Worm (Caenorhabditis elegans): Measurements from ENCODE around the gene morc-1.

DNA sequence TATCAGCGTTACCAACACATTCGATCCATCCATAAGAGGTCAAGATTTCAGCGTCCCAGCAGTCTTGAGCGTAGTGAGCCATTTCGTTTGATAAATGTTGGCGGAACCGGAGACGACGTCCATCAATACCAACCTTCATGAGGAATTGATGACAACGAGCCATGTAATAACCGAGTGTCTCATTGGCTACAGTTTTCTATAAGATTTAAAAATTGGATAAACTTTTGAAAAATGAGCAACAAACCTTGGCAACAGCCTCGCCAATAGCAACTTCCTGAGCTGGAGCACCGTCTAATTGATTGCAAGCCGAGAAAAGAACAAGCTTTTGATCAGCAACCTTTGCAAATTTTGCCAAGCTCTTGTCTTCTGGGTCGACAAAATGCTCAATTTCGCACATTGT lies 45.9 kb downstream of the morc-1 start:
- TF ChIP-seq aly-1 (tag; optimal IDR thresholded peaks at IDR 0.05), result no peak
- no peak for TF ChIP-seq ama-1 (optimal IDR thresholded peaks at IDR 0.05)
- TF ChIP-seq ceh-13 (GFP tag; optimal IDR thresholded peaks at IDR 0.05), result no peak
- no peak for TF ChIP-seq B0310.2 (tag; optimal IDR thresholded peaks at IDR 0.05)
- no peak for TF ChIP-seq hmg-4 (GFP tag; optimal IDR thresholded peaks at IDR 0.05)
- no peak for TF ChIP-seq hnd-1 (tag; optimal IDR thresholded peaks at IDR 0.05)
- no peak for TF ChIP-seq ets-7 (tag; optimal IDR thresholded peaks at IDR 0.05)
- TF ChIP-seq tbx-37 (GFP tag; conservative IDR thresholded peaks at IDR 0.05), result no peak
- TF ChIP-seq hmbx-1 (tag; optimal IDR thresholded peaks at IDR 0.05), result no peak
- TF ChIP-seq pes-1 (GFP tag; IDR thresholded peaks at IDR 0.05), result no peak
- TF ChIP-seq sea-1 (GFP tag; conservative IDR thresholded peaks at IDR 0.05), result no peak
- no peak for TF ChIP-seq tbx-11 (GFP tag; IDR thresholded peaks at IDR 0.05)
